Fruit fly (Drosophila melanogaster) whole organism, embryonic: Measurements from ENCODE around the gene Svil.

ENCODE experiments used
- BtbVII ChIP-seq: fragments of 200-800 bp; sonication (Bioruptor generic); optimal IDR thresholded peaks from 3 replicates; lab custom pipeline; 2017; ENCODE audit warnings: missing biosample characterization, mild to moderate bottlenecking, missing genetic modification characterization
- CG12071 ChIP-seq: fragments of 200-800 bp; sonication (Bioruptor generic); optimal IDR thresholded peaks from 3 replicates; lab custom pipeline; 2018; ENCODE audit warnings: missing biosample characterization, mild to moderate bottlenecking, missing genetic modification characterization
- CG18476 ChIP-seq: fragments of 200-800 bp; sonication (Bioruptor generic); optimal IDR thresholded peaks from 2 replicates; lab custom pipeline; 2016; ENCODE audit warnings: missing biosample characterization, mild to moderate bottlenecking, missing genetic modification characterization
- CG2875 ChIP-seq: fragments of 200-800 bp; sonication (Bioruptor generic); optimal IDR thresholded peaks from 2 replicates; lab custom pipeline; 2017; ENCODE audit warnings: missing biosample characterization, mild to moderate bottlenecking, missing genetic modification characterization, missing genetic modification reagents
- CG32532 ChIP-seq: fragments of 200-800 bp; sonication (Bioruptor generic); IDR thresholded peaks from 2 replicates; pipeline ENCODE4 v1.3.6; 2022; ENCODE audit warnings: missing biosample characterization, missing genetic modification characterization
- CG7745 ChIP-seq: fragments of 200-800 bp; sonication (Bioruptor generic); optimal IDR thresholded peaks from 2 replicates; lab custom pipeline; 2018; ENCODE audit warnings: missing biosample characterization, mild to moderate bottlenecking, missing genetic modification characterization, moderate library complexity
- CG8765 ChIP-seq: fragments of 200-800 bp; sonication (Bioruptor generic); IDR thresholded peaks from 2 replicates; pipeline ENCODE4 v1.3.6; 2022; ENCODE audit warnings: missing biosample characterization, missing genetic modification characterization
- Dad ChIP-seq: fragments of 200-800 bp; sonication (Bioruptor generic); optimal IDR thresholded peaks from 3 replicates; lab custom pipeline; 2016; ENCODE audit warnings: missing biosample characterization, missing genetic modification characterization
- Drgx ChIP-seq: fragments of 200-800 bp; sonication (Bioruptor generic); IDR thresholded peaks from 2 replicates; pipeline ENCODE4 v1.3.6; 2022; ENCODE audit warnings: missing biosample characterization, missing genetic modification characterization
- E2f2 ChIP-seq: fragments of 200-800 bp; sonication (Bioruptor generic); IDR thresholded peaks from 2 replicates; pipeline ENCODE4 v1.3.6; 2022; ENCODE audit warnings: missing biosample characterization, missing genetic modification characterization
- Eip74EF ChIP-seq, 2 experiments: fragments of 200-800 bp in 1 of 2; fragments of >200 bp in 1 of 2; sonication (Bioruptor generic) in 1 of 2; optimal IDR thresholded peaks; 2 replicates each; lab custom pipeline; 2017 to 2019; ENCODE audit warnings: missing biosample characterization in 2 of 2, missing genetic modification characterization in 2 of 2, mild to moderate bottlenecking in 1 of 2, moderate library complexity in 1 of 2
- Ets65A ChIP-seq: fragments of 200-800 bp; sonication (Bioruptor generic); peaks from one replicate; lab custom pipeline; 2016; ENCODE audit warnings: missing biosample characterization, missing genetic modification characterization
- Ets97D ChIP-seq: fragments of 200-800 bp; sonication (Bioruptor generic); optimal IDR thresholded peaks from 3 replicates; lab custom pipeline; 2016; ENCODE audit warnings: missing biosample characterization, missing genetic modification characterization
- H2.0 ChIP-seq: fragments of 200-800 bp; sonication (Bioruptor generic); IDR thresholded peaks from 2 replicates; pipeline ENCODE4 v1.3.6; 2022; ENCODE audit warnings: missing biosample characterization, missing genetic modification characterization
- Hr78 ChIP-seq, 2 experiments: fragments of 200-800 bp in 1 of 2; fragments of >200 bp in 1 of 2; sonication (Bioruptor generic) in 1 of 2; optimal IDR thresholded peaks; 2 replicates each; lab custom pipeline; 2017 to 2019; ENCODE audit warnings: missing biosample characterization in 2 of 2, missing genetic modification characterization in 2 of 2, mild to moderate bottlenecking in 1 of 2, moderate library complexity in 1 of 2
- Kr ChIP-seq: fragments of 200-800 bp; sonication (Bioruptor generic); optimal IDR thresholded peaks from 2 replicates; lab custom pipeline; 2017; ENCODE audit warnings: missing biosample characterization, mild to moderate bottlenecking, missing genetic modification characterization
- Mes4 ChIP-seq: fragments of 200-800 bp; sonication (Bioruptor generic); optimal IDR thresholded peaks from 2 replicates; lab custom pipeline; 2016; ENCODE audit warnings: missing biosample characterization, missing genetic modification characterization
- Opbp ChIP-seq: fragments of 200-800 bp; sonication (Bioruptor generic); IDR thresholded peaks from 3 replicates; pipeline ENCODE4 v1.3.6; 2022; ENCODE audit warnings: missing biosample characterization, missing genetic modification characterization; ENCODE audit not compliant: partially characterized antibody
- Ssrp ChIP-seq: fragments of 200-800 bp; sonication (Bioruptor generic); optimal IDR thresholded peaks from 2 replicates; lab custom pipeline; 2018; ENCODE audit warnings: missing biosample characterization, mild to moderate bottlenecking, missing genetic modification characterization, moderate library complexity
- TFAM ChIP-seq: fragments of 200-800 bp; sonication (Bioruptor generic); optimal IDR thresholded peaks from 2 replicates; lab custom pipeline; 2017; ENCODE audit warnings: missing biosample characterization, missing genetic modification characterization, inconsistent platforms
- Xbp1 ChIP-seq: fragments of 200-800 bp; sonication (Bioruptor generic); optimal IDR thresholded peaks from 3 replicates; lab custom pipeline; 2016; ENCODE audit warnings: missing biosample characterization, mild to moderate bottlenecking, missing genetic modification characterization
- amos ChIP-seq: fragments of 200-800 bp; sonication (Bioruptor generic); IDR thresholded peaks from 2 replicates; pipeline ENCODE4 v1.3.6; 2022; ENCODE audit warnings: missing biosample characterization, missing genetic modification characterization; ENCODE audit not compliant: partially characterized antibody
- ap ChIP-seq: fragments of 200-800 bp; sonication (Bioruptor generic); IDR thresholded peaks from 2 replicates; pipeline ENCODE4 v1.3.6; 2022; ENCODE audit warnings: missing biosample characterization, missing genetic modification characterization
- ara ChIP-seq: fragments of 200-800 bp; sonication (Bioruptor generic); IDR thresholded peaks from 2 replicates; pipeline ENCODE4 v1.3.6; 2022; ENCODE audit warnings: missing biosample characterization, missing genetic modification characterization
- ase ChIP-seq: fragments of 200-800 bp; sonication (Bioruptor generic); IDR thresholded peaks from 3 replicates; pipeline ENCODE4 v1.3.6; 2022; ENCODE audit warnings: missing biosample characterization, missing genetic modification characterization
- ato ChIP-seq: fragments of 200-800 bp; sonication (Bioruptor generic); IDR thresholded peaks from 2 replicates; pipeline ENCODE4 v1.3.6; 2022; ENCODE audit warnings: missing biosample characterization, missing genetic modification characterization; ENCODE audit not compliant: partially characterized antibody
- bbx ChIP-seq: fragments of 200-800 bp; sonication (Bioruptor generic); IDR thresholded peaks from 2 replicates; pipeline ENCODE4 v1.3.6; 2022; ENCODE audit warnings: missing biosample characterization, missing genetic modification characterization; ENCODE audit not compliant: partially characterized antibody
- bsh ChIP-seq, 2 experiments: fragments of 200-800 bp; sonication (Bioruptor generic); optimal IDR thresholded peaks; 2 replicates each; lab custom pipeline; 2017 to 2018; ENCODE audit warnings: mild to moderate bottlenecking in 2 of 2, missing biosample characterization in 2 of 2, missing genetic modification characterization in 2 of 2, moderate library complexity in 1 of 2
- ci ChIP-seq: fragments of 200-800 bp; sonication (Bioruptor generic); IDR thresholded peaks from 3 replicates; pipeline ENCODE4 v1.3.6; 2022; ENCODE audit warnings: missing biosample characterization, missing genetic modification characterization
- dmrt99B ChIP-seq: fragments of 200-800 bp; sonication (Bioruptor generic); optimal IDR thresholded peaks from 2 replicates; lab custom pipeline; 2018; ENCODE audit warnings: missing biosample characterization, mild to moderate bottlenecking, missing genetic modification characterization, moderate library complexity
- en ChIP-seq: fragments of 200-800 bp; sonication (Bioruptor generic); optimal IDR thresholded peaks from 2 replicates; lab custom pipeline; 2016; ENCODE audit warnings: missing biosample characterization, missing genetic modification characterization
- her ChIP-seq: fragments of 200-800 bp; sonication (Bioruptor generic); optimal IDR thresholded peaks from 2 replicates; lab custom pipeline; 2016; ENCODE audit warnings: missing biosample characterization, missing genetic modification characterization
- klu ChIP-seq: fragments of 200-800 bp; sonication (Bioruptor generic); IDR thresholded peaks from 2 replicates; pipeline ENCODE4 v1.3.6; 2022; ENCODE audit warnings: missing biosample characterization, missing genetic modification characterization
- lmd ChIP-seq: fragments of 200-800 bp; sonication (Bioruptor generic); IDR thresholded peaks from 2 replicates; pipeline ENCODE4 v1.3.6; 2022; ENCODE audit warnings: missing biosample characterization, missing genetic modification characterization
- lola ChIP-seq, 3 experiments: fragments of >200 bp in 2 of 3; fragments of 200-800 bp in 1 of 3; sonication (Bioruptor generic) in 1 of 3; optimal IDR thresholded peaks; 2 replicates each; lab custom pipeline; 2017 to 2019; ENCODE audit warnings: missing biosample characterization in 3 of 3, missing genetic modification characterization in 3 of 3, mild to moderate bottlenecking in 1 of 3, moderate library complexity in 1 of 3
- nom ChIP-seq: fragments of 200-800 bp; sonication (Bioruptor generic); optimal IDR thresholded peaks from 2 replicates; lab custom pipeline; 2017; ENCODE audit warnings: missing biosample characterization, missing genetic modification characterization, mild to moderate bottlenecking, moderate library complexity, missing genetic modification reagents
- p53 ChIP-seq: fragments of 200-800 bp; sonication (Bioruptor generic); optimal IDR thresholded peaks from 2 replicates; lab custom pipeline; 2016; ENCODE audit warnings: missing biosample characterization, missing genetic modification characterization
- phol ChIP-seq: fragments of 200-800 bp; sonication (Bioruptor generic); optimal IDR thresholded peaks from 3 replicates; lab custom pipeline; 2018; ENCODE audit warnings: missing biosample characterization, mild to moderate bottlenecking, missing genetic modification characterization, moderate library complexity
- pum ChIP-seq: fragments of 200-800 bp; sonication (Bioruptor generic); optimal IDR thresholded peaks from 2 replicates; lab custom pipeline; 2016; ENCODE audit warnings: missing biosample characterization, missing genetic modification characterization
- salm ChIP-seq: fragments of 200-800 bp; sonication (Bioruptor generic); optimal IDR thresholded peaks from 2 replicates; lab custom pipeline; 2018; ENCODE audit warnings: missing biosample characterization, mild to moderate bottlenecking, missing genetic modification characterization
- sisA ChIP-seq: fragments of 200-800 bp; sonication (Bioruptor generic); IDR thresholded peaks from 2 replicates; pipeline ENCODE4 v1.3.6; 2022; ENCODE audit warnings: missing biosample characterization, missing genetic modification characterization
- stc ChIP-seq: fragments of 200-800 bp; sonication (Bioruptor generic); IDR thresholded peaks from 2 replicates; pipeline ENCODE4 v1.3.6; 2022; ENCODE audit warnings: missing biosample characterization, missing genetic modification characterization
- tgo ChIP-seq: fragments of 200-800 bp; sonication (Bioruptor generic); IDR thresholded peaks from 3 replicates; pipeline ENCODE4 v1.3.6; 2022; ENCODE audit warnings: missing biosample characterization, missing genetic modification characterization
- tll ChIP-seq, 2 experiments: fragments of 200-800 bp in 1 of 2; fragments of >200 bp in 1 of 2; sonication (Bioruptor generic) in 1 of 2; optimal IDR thresholded peaks; 2 replicates each; lab custom pipeline; 2017 to 2019; ENCODE audit warnings: missing biosample characterization in 2 of 2, missing genetic modification characterization in 2 of 2, mild to moderate bottlenecking in 1 of 2, moderate library complexity in 1 of 2
- toy ChIP-seq: fragments of 200-800 bp; sonication (Bioruptor generic); IDR thresholded peaks from 2 replicates; pipeline ENCODE4 v1.3.6; 2022; ENCODE audit warnings: missing biosample characterization, missing genetic modification characterization

The Svil gene

DNA sequence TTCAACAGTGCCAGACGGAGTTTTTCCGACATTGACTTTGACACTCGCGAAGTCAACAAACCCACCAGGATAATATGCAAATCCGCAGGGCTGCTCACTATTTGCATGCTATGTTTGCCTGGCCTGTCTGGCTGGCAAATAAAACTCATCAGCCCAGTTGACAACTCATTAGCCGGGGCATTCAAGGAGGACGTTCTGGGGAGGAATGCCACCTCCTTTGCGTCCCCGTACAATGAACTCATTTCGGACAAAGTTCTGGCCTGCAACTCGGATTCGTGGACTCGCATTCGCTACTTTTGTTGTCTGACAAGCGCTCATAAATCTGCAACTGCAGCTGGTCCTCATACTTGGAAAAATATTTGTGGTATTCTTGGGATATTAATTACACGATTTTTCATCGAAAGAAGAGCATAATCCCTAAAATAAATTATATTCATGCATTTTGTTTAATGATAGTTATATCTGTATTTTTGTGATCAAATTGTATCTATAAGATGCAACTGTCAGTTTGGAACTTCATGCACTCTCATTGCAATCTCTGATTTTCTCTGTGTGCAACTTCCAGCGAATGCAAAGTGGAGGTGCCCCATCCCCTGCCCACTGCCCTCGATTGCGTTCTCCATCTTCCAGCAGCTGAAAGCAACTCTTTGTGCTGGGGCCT is 93.4 kb downstream of the Svil start:
- TF ChIP-seq bsh (GFP tag; optimal IDR thresholded peaks at IDR 0.05; lab: Kevin White, UChicago) (peak in 1 of 2 experiments; percentile 64), nom (peak; percentile 58), Drgx (GFP tag; lab: Robert Waterston, UW) (peak; percentile 62), bbx (GFP tag; lab: Robert Waterston, UW) (no peak)

DNA sequence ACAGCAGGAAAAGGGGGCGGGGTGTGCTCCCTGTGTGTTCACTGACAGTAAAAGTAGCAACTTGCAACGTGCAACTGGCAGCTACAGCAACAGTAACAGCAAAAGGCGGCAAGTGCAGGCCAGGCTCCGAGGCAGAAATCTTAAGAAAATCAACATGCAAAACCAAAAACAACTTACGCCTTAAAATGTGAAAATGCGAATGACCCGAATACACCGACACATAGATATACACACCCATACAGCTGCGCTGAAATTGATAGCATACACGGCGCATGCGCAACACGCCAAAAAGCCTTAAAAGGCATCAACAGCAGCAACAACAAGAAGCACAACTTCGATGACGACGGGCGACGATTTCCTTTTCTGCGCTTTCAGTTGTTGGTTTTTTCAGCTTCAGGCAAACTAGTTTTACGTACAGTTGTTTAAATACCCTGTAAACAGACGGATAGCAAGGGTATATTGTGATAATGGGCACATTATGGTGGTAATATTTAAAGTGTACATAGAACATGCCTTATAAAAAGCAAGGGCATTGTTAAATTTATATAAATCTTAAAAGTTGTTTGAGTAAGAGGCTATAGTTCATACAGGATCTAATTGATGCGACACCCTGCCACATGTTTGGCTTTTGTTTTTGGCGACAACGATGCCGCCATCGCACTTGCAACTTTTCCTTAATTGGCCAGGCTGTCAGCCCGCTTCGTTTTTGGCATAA is 95.0 kb downstream of the Svil start:
- TF ChIP-seq Kr (GFP tag; lab: Kevin White, UChicago) (no peak), Opbp (GFP tag; lab: Robert Waterston, UW) (no peak), Mes4 (GFP tag; lab: Kevin White, UChicago) (no peak), BtbVII (GFP tag; lab: Kevin White, UChicago) (no peak), CG12071 (GFP tag; lab: Kevin White, UChicago) (no peak), dmrt99B (tag; lab: Kevin White, UChicago) (peak; percentile 65), CG7745 (tag; lab: Kevin White, UChicago) (no peak), tll (GFP tag; optimal IDR thresholded peaks at IDR 0.05; lab: Kevin White, UChicago) (no peak), CG18476 (GFP tag; lab: Kevin White, UChicago) (no peak), salm (tag; lab: Kevin White, UChicago) (no peak), Ets65A (GFP tag; lab: Kevin White, UChicago) (peak; percentile 79), stc (peak; percentile 28; the same call in 1 of the 2 replicates), lola (GFP tag; optimal IDR thresholded peaks at IDR 0.05; lab: Kevin White, UChicago) (no peak), pum (GFP tag; lab: Kevin White, UChicago) (peak; percentile 8), CG32532 (GFP tag; lab: Robert Waterston, UW) (no peak), en (GFP tag; lab: Kevin White, UChicago) (no peak), sisA (GFP tag; lab: Robert Waterston, UW) (peak; percentile 41; the same call in 1 of the 2 replicates), Hr78 (GFP tag; optimal IDR thresholded peaks at IDR 0.05; lab: Kevin White, UChicago) (no peak), tgo (GFP tag; lab: Robert Waterston, UW) (peak; percentile 45; the same call in 2 of the 3 replicates), phol (peak; percentile 54), Eip74EF (GFP tag; optimal IDR thresholded peaks at IDR 0.05; lab: Kevin White, UChicago) (peak in 1 of 2 experiments; percentile 14), toy (GFP tag; lab: Robert Waterston, UW) (no peak), Dad (GFP tag; lab: Kevin White, UChicago) (no peak), ase (GFP tag; lab: Robert Waterston, UW) (peak; percentile 32; the same call in 1 of the 3 replicates), p53 (GFP tag; lab: Kevin White, UChicago) (no peak), Xbp1 (GFP tag; lab: Kevin White, UChicago) (no peak), CG2875 (GFP tag; lab: Kevin White, UChicago) (peak; percentile 17), amos (no peak), ato (GFP tag; lab: Robert Waterston, UW) (no peak), CG8765 (GFP tag; lab: Robert Waterston, UW) (no peak), bsh (GFP tag; optimal IDR thresholded peaks at IDR 0.05; lab: Kevin White, UChicago) (peak; percentile 1 to 51), klu (GFP tag; lab: Robert Waterston, UW) (peak; percentile 10; the same call in 1 of the 2 replicates), Ssrp (tag; lab: Kevin White, UChicago) (no peak), Ets97D (no peak), lmd (GFP tag; lab: Robert Waterston, UW) (peak; percentile 27; the same call in 1 of the 2 replicates), TFAM (GFP tag; lab: Kevin White, UChicago) (no peak), E2f2 (GFP tag; lab: Robert Waterston, UW) (peak; percentile 16; the same call in 1 of the 2 replicates), ap (GFP tag; lab: Robert Waterston, UW) (0 out of 2 replicates have a peak, but pooled peaks have one; percentile 31), ci (GFP tag; lab: Robert Waterston, UW) (0 out of 3 replicates have a peak, but pooled peaks have one; percentile 52), ara (GFP tag; lab: Robert Waterston, UW) (0 out of 2 replicates have a peak, but pooled peaks have one; percentile 21), H2.0 (GFP tag; lab: Robert Waterston, UW) (no peak), her (no peak)
